Fruit fly (Drosophila melanogaster): ENCODE measurements around the gene Cp15.

Cp15 gene

DNA sequence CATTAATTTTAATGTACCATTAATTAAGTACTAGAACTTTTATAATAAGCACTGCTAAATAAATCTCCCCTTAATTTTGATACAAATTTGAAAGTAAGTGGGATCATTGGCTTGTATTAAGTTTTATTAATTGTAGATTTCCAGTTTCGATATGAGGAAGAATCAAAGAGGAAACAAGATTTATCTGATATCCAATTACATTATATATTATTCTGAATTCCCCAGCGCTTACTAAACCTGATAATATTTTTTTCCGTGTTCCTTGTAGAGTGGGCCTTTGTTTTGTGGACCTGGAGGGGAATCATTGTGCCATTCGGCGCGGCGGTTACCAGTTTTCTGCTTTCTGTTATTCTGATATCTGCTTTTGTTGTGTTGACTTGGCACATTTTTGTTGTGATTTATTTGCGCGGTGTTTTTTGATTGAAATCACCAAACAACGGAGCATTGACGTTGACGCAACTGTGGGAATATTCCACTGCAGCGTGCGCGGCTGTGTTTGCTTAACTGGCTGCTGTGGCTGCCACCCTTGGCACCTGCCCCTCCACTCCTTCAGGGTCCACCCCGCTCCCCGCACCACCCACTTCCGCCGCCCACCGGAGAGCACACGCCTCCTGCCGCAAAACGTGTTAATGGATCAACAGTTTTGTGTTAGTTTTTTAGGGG, 43.7 kb upstream of the Cp15 start (continued):
- no peak for TF ChIP-seq CG4318 (GFP tag; optimal IDR thresholded peaks at IDR 0.05)
- no peak for TF ChIP-seq Ets96B (tag; optimal IDR thresholded peaks at IDR 0.05)
- peak; percentile 67 for TF ChIP-seq esn (GFP tag; optimal IDR thresholded peaks at IDR 0.05)
- TF ChIP-seq CG11762 (GFP tag; optimal IDR thresholded peaks at IDR 0.05; ENCODE audit: insufficient read depth), result no peak
- peak; percentile 66 for TF ChIP-seq Smox (GFP tag; optimal IDR thresholded peaks at IDR 0.05)
- TF ChIP-seq Sox15 (GFP tag; optimal IDR thresholded peaks at IDR 0.05), result peak; percentile 27
- TF ChIP-seq spab (GFP tag; optimal IDR thresholded peaks at IDR 0.05), result no peak
- peak; percentile 36 for TF ChIP-seq CG8632 (GFP tag; optimal IDR thresholded peaks at IDR 0.05)
- peak; percentile 12 for TF ChIP-seq Hr4 (GFP tag; optimal IDR thresholded peaks at IDR 0.05)
- TF ChIP-seq Met (GFP tag; optimal IDR thresholded peaks at IDR 0.05), result peak; percentile 60
- TF ChIP-seq CG10631 (GFP tag; optimal IDR thresholded peaks at IDR 0.05), result peak; percentile 43
- no peak for TF ChIP-seq CG6276 (GFP tag; optimal IDR thresholded peaks at IDR 0.05)
- peak; percentile 52 for TF ChIP-seq acj6 (GFP tag; optimal IDR thresholded peaks at IDR 0.05)
- TF ChIP-seq topi (GFP tag; optimal IDR thresholded peaks at IDR 0.05), result peak; percentile 1
- peak; percentile 32 for TF ChIP-seq CG6792 (GFP tag; optimal IDR thresholded peaks at IDR 0.05)
- peak; percentile 38 for TF ChIP-seq CG34406 (GFP tag; optimal IDR thresholded peaks at IDR 0.05)
- TF ChIP-seq dsx (GFP tag; optimal IDR thresholded peaks at IDR 0.05; ENCODE audit: poor library complexity, severe bottlenecking), result no peak
- no peak for TF ChIP-seq Gug (GFP tag; IDR thresholded peaks at IDR 0.05)
- TF ChIP-seq CG9139 (GFP tag; optimal IDR thresholded peaks at IDR 0.05), result no peak
- TF ChIP-seq Sox102F (GFP tag; optimal IDR thresholded peaks at IDR 0.05), result peak; percentile 14
- no peak for TF ChIP-seq fd59A (GFP tag; optimal IDR thresholded peaks at IDR 0.05)

dm6 chr3L:8686646-8687045, 41.6 kb upstream of the Cp15 start:
- TF ChIP-seq CG31627 (GFP tag; optimal IDR thresholded peaks at IDR 0.05) (no peak), salr (GFP tag; optimal IDR thresholded peaks at IDR 0.05) (no peak), CG6854 (GFP tag; optimal IDR thresholded peaks at IDR 0.05) (no peak), CG6792 (GFP tag; optimal IDR thresholded peaks at IDR 0.05) (no peak), CG6808 (GFP tag; optimal IDR thresholded peaks at IDR 0.05) (no peak), Gug (GFP tag; IDR thresholded peaks at IDR 0.05) (no peak), topi (GFP tag; optimal IDR thresholded peaks at IDR 0.05) (no peak), CG11902 (GFP tag; optimal IDR thresholded peaks at IDR 0.05) (no peak), cyc (GFP tag; optimal IDR thresholded peaks at IDR 0.05) (no peak), CG6163 (GFP tag; IDR thresholded peaks at IDR 0.05) (no peak), Eip93F (GFP tag; optimal IDR thresholded peaks at IDR 0.05) (no peak), Smox (GFP tag; optimal IDR thresholded peaks at IDR 0.05) (no peak), CG11762 (GFP tag; optimal IDR thresholded peaks at IDR 0.05; ENCODE audit: insufficient read depth) (no peak), OdsH (GFP tag; optimal IDR thresholded peaks at IDR 0.05) (no peak)

dm6 chr3L:8688694-8689291, 39.5 kb upstream of the Cp15 start:
- peak; percentile 0 for TF ChIP-seq CG6854 (GFP tag; optimal IDR thresholded peaks at IDR 0.05)
- TF ChIP-seq fkh (GFP tag; optimal IDR thresholded peaks at IDR 0.05), result peak; percentile 39
- TF ChIP-seq Sox15 (GFP tag; optimal IDR thresholded peaks at IDR 0.05), result no peak
- peak in 1 of 2 experiments; percentile 16 for TF ChIP-seq ss (GFP tag; optimal IDR thresholded peaks at IDR 0.05)
- no peak for TF ChIP-seq CG15336 (GFP tag; IDR thresholded peaks at IDR 0.05)
- no peak; the same call in 2 of the 3 replicates for TF ChIP-seq CG6163 (GFP tag; IDR thresholded peaks at IDR 0.05)
- no peak for TF ChIP-seq net (GFP tag; optimal IDR thresholded peaks at IDR 0.05)
- no peak for TF ChIP-seq fd59A (GFP tag; optimal IDR thresholded peaks at IDR 0.05)
- peak; percentile 67 for TF ChIP-seq Eip78C (GFP tag)
- TF ChIP-seq svp (GFP tag), result peak; percentile 87
- no peak for TF ChIP-seq CG11294 (GFP tag; IDR thresholded peaks at IDR 0.05)
- TF ChIP-seq esn (GFP tag; optimal IDR thresholded peaks at IDR 0.05), result peak; percentile 9
- peak; percentile 13 for TF ChIP-seq CG8632 (GFP tag; optimal IDR thresholded peaks at IDR 0.05)
- TF ChIP-seq Sox102F (GFP tag; optimal IDR thresholded peaks at IDR 0.05), result peak; percentile 20
- peak; percentile 68 for TF ChIP-seq vri (GFP tag; optimal IDR thresholded peaks at IDR 0.05)
